Fruit fly (Drosophila melanogaster): ENCODE results near the gene CG43169.

CG43169 gene

dm6 chr3L:8853382-8853781, 35.1 kb downstream of the CG43169 start:
- no peak for TF ChIP-seq pan (optimal IDR thresholded peaks at IDR 0.05)
- no peak for TF ChIP-seq Dll (optimal IDR thresholded peaks at IDR 0.05)
- no peak for TF ChIP-seq psq (optimal IDR thresholded peaks at IDR 0.05)

- TF ChIP-seq EcR (GFP tag; optimal IDR thresholded peaks at IDR 0.05) (no peak), CG8478 (optimal IDR thresholded peaks at IDR 0.05) (no peak), pan (optimal IDR thresholded peaks at IDR 0.05) (no peak), psq (optimal IDR thresholded peaks at IDR 0.05) (no peak), usp (GFP tag; optimal IDR thresholded peaks at IDR 0.05) (no peak), Dll (optimal IDR thresholded peaks at IDR 0.05) (no peak)
These were observed 35.5 kb downstream of the CG43169 start for dm6 chr3L:8852907-8853306.

DNA sequence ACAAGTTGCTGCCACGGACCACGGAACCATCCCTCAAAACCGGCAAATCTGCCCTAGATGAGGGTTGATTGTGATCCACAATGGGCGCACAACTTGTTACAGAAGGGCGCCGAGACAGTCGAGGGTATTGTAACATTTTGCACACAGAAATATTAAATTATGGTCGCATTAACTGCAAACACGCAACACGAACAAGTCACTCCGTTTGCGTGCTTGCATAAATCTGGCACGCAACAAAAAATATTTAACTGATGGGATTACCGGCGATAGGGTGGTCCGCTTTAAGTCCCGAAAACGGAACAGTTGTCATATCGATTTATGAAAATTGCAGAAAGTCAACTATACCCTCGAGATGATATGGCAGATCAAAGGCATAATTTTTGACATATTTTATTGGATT, 36.5 kb downstream of the CG43169 start:
- TF ChIP-seq Dll (optimal IDR thresholded peaks at IDR 0.05) (no peak), usp (GFP tag; optimal IDR thresholded peaks at IDR 0.05) (no peak)

DNA sequence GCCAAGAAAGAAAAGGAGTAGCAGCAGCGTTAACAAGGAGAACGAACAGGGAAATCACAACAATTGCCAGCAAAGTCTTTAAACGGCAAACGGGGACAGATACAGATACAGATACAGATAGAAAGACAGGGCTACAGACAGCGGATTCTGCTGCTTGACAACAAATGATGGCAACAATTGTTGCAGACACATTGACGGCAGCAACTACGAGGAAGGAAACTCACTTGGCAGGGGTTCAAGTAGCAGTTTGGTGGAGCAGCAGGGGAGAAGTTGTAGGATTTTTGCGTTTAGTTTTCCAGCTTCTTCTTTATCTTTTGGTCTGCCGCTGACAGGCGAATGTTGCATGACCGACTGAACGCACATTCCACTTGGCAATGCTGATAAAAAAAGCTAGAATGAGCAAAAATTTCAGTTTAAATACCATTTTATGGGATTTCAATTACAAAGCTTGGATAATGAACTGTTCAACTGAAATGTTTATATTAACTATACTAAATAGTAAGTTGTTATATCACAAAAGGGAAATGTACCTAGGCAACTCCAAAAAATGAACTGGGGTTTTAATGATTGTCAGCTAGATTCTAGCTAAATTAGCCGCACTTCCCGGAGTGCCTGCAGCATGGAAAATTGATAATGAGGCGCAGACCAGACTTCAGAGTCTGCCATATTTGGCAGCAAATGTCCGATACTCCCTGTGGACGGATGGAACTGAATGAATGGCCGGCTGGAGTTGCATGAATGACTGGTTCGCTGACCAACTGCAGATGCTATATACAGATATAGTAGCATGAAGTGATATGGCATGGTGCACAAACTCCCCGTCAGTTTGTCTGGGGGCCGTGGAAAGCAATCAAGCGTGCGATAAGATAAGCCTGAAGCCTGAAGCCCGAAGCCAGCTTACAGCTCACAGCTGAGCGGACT, 37.4 kb downstream of the CG43169 start:
- TF ChIP-seq psq (optimal IDR thresholded peaks at IDR 0.05): no peak
- no peak for TF ChIP-seq pan (optimal IDR thresholded peaks at IDR 0.05)
- no peak for TF ChIP-seq EcR (GFP tag; optimal IDR thresholded peaks at IDR 0.05)
- TF ChIP-seq usp (GFP tag; optimal IDR thresholded peaks at IDR 0.05): no peak
- TF ChIP-seq CG8478 (optimal IDR thresholded peaks at IDR 0.05): no peak
- TF ChIP-seq Dll (optimal IDR thresholded peaks at IDR 0.05): no peak

DNA sequence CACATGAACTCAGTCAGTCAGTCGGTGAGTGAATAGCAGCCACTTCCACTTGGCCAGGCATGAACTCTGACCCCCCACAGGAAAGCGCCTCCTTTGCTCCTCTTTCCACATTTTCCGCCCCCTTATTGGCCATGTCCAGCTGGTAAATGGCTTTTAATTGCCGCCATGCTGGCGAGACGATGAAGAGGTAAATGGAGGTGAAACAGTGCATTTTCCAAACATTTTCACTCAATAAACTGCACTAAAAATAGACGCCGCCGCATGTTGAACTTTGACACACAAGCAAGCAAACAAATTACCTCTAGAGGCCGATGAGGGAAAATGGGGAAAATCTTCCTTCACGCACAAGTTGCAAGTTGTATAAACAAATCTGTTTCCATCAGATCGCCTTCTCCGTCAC, 38.6 kb downstream of the CG43169 start:
- TF ChIP-seq psq (optimal IDR thresholded peaks at IDR 0.05): no peak
- no peak for TF ChIP-seq CG8478 (optimal IDR thresholded peaks at IDR 0.05)
- TF ChIP-seq Dll (optimal IDR thresholded peaks at IDR 0.05): no peak
- no peak for TF ChIP-seq pan (optimal IDR thresholded peaks at IDR 0.05)
- no peak for TF ChIP-seq EcR (GFP tag; optimal IDR thresholded peaks at IDR 0.05)
- TF ChIP-seq usp (GFP tag; optimal IDR thresholded peaks at IDR 0.05): no peak

DNA sequence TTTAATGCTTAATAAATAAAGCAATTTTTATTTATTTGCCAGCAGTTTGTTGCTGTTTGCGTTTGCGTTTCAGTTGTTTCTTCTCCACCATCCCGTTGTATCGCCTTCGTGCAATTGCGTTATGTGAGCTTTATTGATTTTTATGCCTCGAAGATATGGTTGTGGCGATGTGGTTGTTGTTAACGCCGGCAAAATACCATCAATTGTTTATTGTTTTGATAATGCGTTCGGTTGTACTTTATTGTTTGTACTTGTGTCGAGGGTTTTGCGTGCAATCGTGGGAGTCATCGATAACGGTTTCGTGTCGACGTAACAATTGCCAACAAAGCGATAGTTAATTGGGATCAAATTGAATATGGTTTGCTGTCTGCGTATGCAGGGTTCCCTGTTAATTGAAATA, 46.1 kb downstream of the CG43169 start:
- no peak for TF ChIP-seq EcR (GFP tag; optimal IDR thresholded peaks at IDR 0.05)

- TF ChIP-seq Dll (optimal IDR thresholded peaks at IDR 0.05) (no peak), psq (optimal IDR thresholded peaks at IDR 0.05) (no peak), pan (optimal IDR thresholded peaks at IDR 0.05) (peak; percentile 63), usp (GFP tag; optimal IDR thresholded peaks at IDR 0.05) (no peak)
These were observed 46.7 kb downstream of the CG43169 start for dm6 chr3L:8841757-8842156.

DNA sequence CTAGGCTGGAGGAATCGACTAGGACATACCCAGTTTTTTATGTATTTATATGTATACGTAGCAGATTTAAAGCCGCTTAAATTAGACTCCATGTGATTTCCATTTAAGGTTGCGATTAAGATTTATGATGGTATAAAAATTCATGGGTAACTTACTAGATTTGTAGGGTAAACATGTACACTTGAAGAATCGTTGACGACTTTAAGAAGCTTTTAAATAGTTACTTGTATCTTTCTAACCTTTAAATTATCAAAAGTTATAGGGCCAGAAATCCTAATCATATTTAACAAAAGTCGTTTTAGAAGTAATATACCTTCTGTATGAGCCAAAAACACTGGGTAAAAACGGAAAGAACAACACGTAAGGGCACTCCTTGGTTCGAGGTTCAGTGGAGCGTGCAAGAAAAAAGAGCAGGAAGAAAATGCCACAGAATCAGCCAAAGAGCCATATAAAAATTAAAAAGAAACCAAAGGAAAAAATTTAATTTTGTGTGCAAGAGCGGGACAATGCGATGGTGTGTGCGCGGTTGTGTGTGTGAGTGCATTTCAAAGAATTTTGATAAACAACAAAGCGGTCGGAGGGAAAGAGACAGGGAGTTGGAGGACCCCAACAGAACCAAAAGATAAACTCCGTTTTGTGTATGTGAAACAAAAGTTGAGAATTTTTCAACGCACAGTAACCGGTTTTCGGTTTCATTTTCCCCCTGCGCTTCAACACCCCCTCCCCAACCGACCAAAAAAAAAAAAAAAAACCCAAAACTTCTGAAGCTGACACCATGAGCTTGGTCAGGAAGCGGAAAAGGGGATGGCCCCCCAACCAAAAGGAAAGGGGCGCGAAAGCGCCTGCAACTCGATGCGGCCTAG, 48.6 kb downstream of the CG43169 start:
- TF ChIP-seq pan (optimal IDR thresholded peaks at IDR 0.05) (peak; percentile 88), CG8478 (optimal IDR thresholded peaks at IDR 0.05) (no peak)

- peak in 1 of 2 experiments; percentile 83 for TF ChIP-seq EcR (GFP tag; optimal IDR thresholded peaks at IDR 0.05)
- no peak for TF ChIP-seq usp (GFP tag; optimal IDR thresholded peaks at IDR 0.05)
- TF ChIP-seq pan (optimal IDR thresholded peaks at IDR 0.05): no peak
- TF ChIP-seq CG8478 (optimal IDR thresholded peaks at IDR 0.05): no peak
These were observed 49.3 kb downstream of the CG43169 start for dm6 chr3L:8839130-8839529.

Data from whole organism.